Fruit fly (Drosophila melanogaster) whole organism, embryonic: ENCODE data around the gene trk.
A peak's percentile ranks its signal among the peaks of the same experiment; 100 is the strongest.

Experiments used
- Atf3 ChIP-seq: fragments of 200-800 bp; sonication (Bioruptor generic); optimal IDR thresholded peaks from 3 replicates; lab custom pipeline; 2016; ENCODE audit warnings: missing biosample characterization, missing genetic modification characterization
- B-H1 ChIP-seq: fragments of 200-800 bp; sonication (Bioruptor generic); IDR thresholded peaks from 3 replicates; pipeline ENCODE4 v1.3.6; 2022; ENCODE audit warnings: missing biosample characterization, missing genetic modification characterization
- Bgb ChIP-seq: fragments of 200-800 bp; sonication (Bioruptor generic); IDR thresholded peaks from 2 replicates; pipeline ENCODE4 v1.3.6; 2022; ENCODE audit warnings: missing biosample characterization, missing genetic modification characterization; ENCODE audit not compliant: partially characterized antibody
- CG10366 ChIP-seq: fragments of 200-800 bp; sonication (Bioruptor generic); IDR thresholded peaks from 2 replicates; pipeline ENCODE4 v1.3.6; 2022; ENCODE audit warnings: missing biosample characterization, missing genetic modification characterization
- CG11093 ChIP-seq: fragments of 200-800 bp; sonication (Bioruptor generic); IDR thresholded peaks from 3 replicates; pipeline ENCODE4 v1.3.6; 2022; ENCODE audit warnings: missing biosample characterization, missing genetic modification characterization
- CG13287 ChIP-seq: fragments of 200-800 bp; sonication (Bioruptor generic); IDR thresholded peaks from 2 replicates; pipeline ENCODE4 v1.3.6; 2022; ENCODE audit warnings: missing biosample characterization, missing genetic modification characterization; ENCODE audit not compliant: partially characterized antibody
- CG15514 ChIP-seq: fragments of 200-800 bp; sonication (Bioruptor generic); optimal IDR thresholded peaks from 3 replicates; lab custom pipeline; 2017; ENCODE audit warnings: missing biosample characterization, missing genetic modification characterization, mild to moderate bottlenecking, moderate library complexity, missing genetic modification reagents
- CG1603 ChIP-seq: fragments of 200-800 bp; sonication (Bioruptor generic); optimal IDR thresholded peaks from 2 replicates; lab custom pipeline; 2019; ENCODE audit warnings: missing biosample characterization, mild to moderate bottlenecking, missing genetic modification characterization, moderate library complexity
- CG17359 ChIP-seq: fragments of 200-800 bp; sonication (Bioruptor generic); optimal IDR thresholded peaks from 3 replicates; lab custom pipeline; 2018; ENCODE audit warnings: missing biosample characterization, mild to moderate bottlenecking, missing genetic modification characterization, moderate library complexity
- CG17568 ChIP-seq: fragments of 200-800 bp; sonication (Bioruptor generic); optimal IDR thresholded peaks from 2 replicates; lab custom pipeline; 2018; ENCODE audit warnings: missing biosample characterization, mild to moderate bottlenecking, missing genetic modification characterization, moderate library complexity
- CG31365 ChIP-seq: fragments of 200-800 bp; sonication (Bioruptor generic); optimal IDR thresholded peaks from 2 replicates; lab custom pipeline; 2018; ENCODE audit warnings: missing biosample characterization, mild to moderate bottlenecking, missing genetic modification characterization
- CG32532 ChIP-seq: fragments of 200-800 bp; sonication (Bioruptor generic); IDR thresholded peaks from 2 replicates; pipeline ENCODE4 v1.3.6; 2022; ENCODE audit warnings: missing biosample characterization, missing genetic modification characterization
- CG34224 ChIP-seq: fragments of 200-800 bp; sonication (Bioruptor generic); IDR thresholded peaks from 3 replicates; pipeline ENCODE4 v1.3.6; 2022; ENCODE audit warnings: missing biosample characterization, missing genetic modification characterization; ENCODE audit not compliant: partially characterized antibody
- CG4328 ChIP-seq: fragments of 200-800 bp; sonication (Bioruptor generic); optimal IDR thresholded peaks from 3 replicates; lab custom pipeline; 2017; ENCODE audit warnings: missing biosample characterization, missing genetic modification reagents, missing genetic modification characterization
- CG4854 ChIP-seq: fragments of 200-800 bp; sonication (Bioruptor generic); optimal IDR thresholded peaks from 2 replicates; lab custom pipeline; 2016; ENCODE audit warnings: missing biosample characterization, missing genetic modification characterization, inconsistent platforms
- CG7357 ChIP-seq: fragments of 200-800 bp; sonication (Bioruptor generic); IDR thresholded peaks from 3 replicates; pipeline ENCODE4 v1.3.6; 2022; ENCODE audit warnings: missing biosample characterization, missing genetic modification characterization
- CG7745 ChIP-seq: fragments of 200-800 bp; sonication (Bioruptor generic); optimal IDR thresholded peaks from 2 replicates; lab custom pipeline; 2018; ENCODE audit warnings: missing biosample characterization, mild to moderate bottlenecking, missing genetic modification characterization, moderate library complexity
- CG9727 ChIP-seq: fragments of 200-800 bp; sonication (Bioruptor generic); optimal IDR thresholded peaks from 3 replicates; lab custom pipeline; 2017; ENCODE audit warnings: missing biosample characterization, mild to moderate bottlenecking, missing genetic modification characterization
- CG9817 ChIP-seq: fragments of 200-800 bp; sonication (Bioruptor generic); optimal IDR thresholded peaks from 2 replicates; lab custom pipeline; 2018; ENCODE audit warnings: missing biosample characterization, mild to moderate bottlenecking, missing genetic modification characterization, moderate library complexity
- CG9932 ChIP-seq: fragments of 200-800 bp; sonication (Bioruptor generic); IDR thresholded peaks from 2 replicates; pipeline ENCODE4 v1.3.6; 2022; ENCODE audit warnings: missing biosample characterization, missing genetic modification characterization
- CTCF ChIP-seq: fragments of 200-800 bp; sonication (Bioruptor generic); optimal IDR thresholded peaks from 2 replicates; lab custom pipeline; 2017; ENCODE audit warnings: missing biosample characterization, mild to moderate bottlenecking, missing genetic modification characterization, moderate library complexity
- Dref ChIP-seq: fragments of 200-800 bp; sonication (Bioruptor generic); IDR thresholded peaks from 2 replicates; pipeline ENCODE4 v1.3.6; 2022; ENCODE audit warnings: missing biosample characterization, missing genetic modification characterization
- ERR ChIP-seq: fragments of 200-800 bp; sonication (Bioruptor generic); optimal IDR thresholded peaks from 2 replicates; lab custom pipeline; 2016; ENCODE audit warnings: missing biosample characterization, missing genetic modification characterization
- HLHmδ ChIP-seq: fragments of 200-800 bp; sonication (Bioruptor generic); optimal IDR thresholded peaks from 2 replicates; lab custom pipeline; 2018; ENCODE audit warnings: missing biosample characterization, mild to moderate bottlenecking, missing genetic modification characterization, moderate library complexity
- Lim3 ChIP-seq: fragments of 200-800 bp; sonication (Bioruptor generic); IDR thresholded peaks from 2 replicates; pipeline ENCODE4 v1.3.6; 2022; ENCODE audit warnings: missing biosample characterization, missing genetic modification characterization
- MBD-R2 ChIP-seq: fragments of 200-800 bp; sonication (Bioruptor generic); IDR thresholded peaks from 2 replicates; pipeline ENCODE4 v1.3.6; 2022; ENCODE audit warnings: missing biosample characterization, missing genetic modification characterization
- MTF-1 ChIP-seq: fragments of 200-800 bp; sonication (Bioruptor generic); optimal IDR thresholded peaks from 2 replicates; lab custom pipeline; 2018; ENCODE audit warnings: missing biosample characterization, mild to moderate bottlenecking, missing genetic modification characterization, borderline replicate concordance
- Meics ChIP-seq: fragments of 200-800 bp; sonication (Bioruptor generic); optimal IDR thresholded peaks from 2 replicates; lab custom pipeline; 2017; ENCODE audit warnings: missing biosample characterization, mild to moderate bottlenecking, missing genetic modification characterization
- NC2α ChIP-seq: fragments of 200-800 bp; sonication (Bioruptor generic); optimal IDR thresholded peaks from 2 replicates; lab custom pipeline; 2016; ENCODE audit warnings: missing biosample characterization, missing genetic modification characterization
- NK7.1 ChIP-seq: fragments of 200-800 bp; sonication (Bioruptor generic); optimal IDR thresholded peaks from 3 replicates; lab custom pipeline; 2016; ENCODE audit warnings: missing biosample characterization, missing genetic modification characterization
- Sry-β ChIP-seq: fragments of 200-800 bp; sonication (Bioruptor generic); optimal IDR thresholded peaks from 2 replicates; lab custom pipeline; 2018; ENCODE audit warnings: missing biosample characterization, mild to moderate bottlenecking, missing genetic modification characterization, moderate library complexity
- Ssrp ChIP-seq: fragments of 200-800 bp; sonication (Bioruptor generic); optimal IDR thresholded peaks from 2 replicates; lab custom pipeline; 2018; ENCODE audit warnings: missing biosample characterization, mild to moderate bottlenecking, missing genetic modification characterization, moderate library complexity
- chn ChIP-seq: fragments of 200-800 bp; sonication (Bioruptor generic); optimal IDR thresholded peaks from 2 replicates; lab custom pipeline; 2016; ENCODE audit warnings: missing biosample characterization, missing genetic modification characterization
- corto ChIP-seq: fragments of 200-800 bp; sonication (Bioruptor generic); optimal IDR thresholded peaks from 2 replicates; lab custom pipeline; 2016; ENCODE audit warnings: missing biosample characterization, mild to moderate bottlenecking, missing genetic modification characterization, moderate library complexity
- dpn ChIP-seq, 2 experiments: fragments of 200-800 bp; sonication (Bioruptor generic); optimal IDR thresholded peaks; 3 replicates each; lab custom pipeline; 2016; ENCODE audit warnings: missing biosample characterization in 2 of 2, missing genetic modification characterization in 2 of 2
- en ChIP-seq: fragments of 200-800 bp; sonication (Bioruptor generic); optimal IDR thresholded peaks from 2 replicates; lab custom pipeline; 2016; ENCODE audit warnings: missing biosample characterization, missing genetic modification characterization
- gfzf ChIP-seq: fragments of 200-800 bp; sonication (Bioruptor generic); optimal IDR thresholded peaks from 2 replicates; lab custom pipeline; 2016; ENCODE audit warnings: missing biosample characterization, mild to moderate bottlenecking, missing genetic modification characterization, moderate library complexity
- hb ChIP-seq: fragments of 200-800 bp; sonication (Bioruptor generic); IDR thresholded peaks from 3 replicates; pipeline ENCODE4 v1.3.6; 2022; ENCODE audit warnings: missing biosample characterization, missing genetic modification characterization; ENCODE audit not compliant: partially characterized antibody
- jumu ChIP-seq: fragments of 200-800 bp; sonication (Bioruptor generic); optimal IDR thresholded peaks from 3 replicates; lab custom pipeline; 2016; ENCODE audit warnings: missing biosample characterization, missing genetic modification characterization
- kni ChIP-seq: fragments of 200-800 bp; sonication (Bioruptor generic); optimal IDR thresholded peaks from 3 replicates; lab custom pipeline; 2017; ENCODE audit warnings: mild to moderate bottlenecking, missing biosample characterization, missing genetic modification reagents, missing genetic modification characterization
- knrl ChIP-seq: fragments of 200-800 bp; sonication (Bioruptor generic); IDR thresholded peaks from 3 replicates; pipeline ENCODE4 v1.3.6; 2022; ENCODE audit warnings: missing biosample characterization, missing genetic modification characterization; ENCODE audit not compliant: partially characterized antibody
- lbe ChIP-seq: fragments of 200-800 bp; sonication (Bioruptor generic); optimal IDR thresholded peaks from 2 replicates; lab custom pipeline; 2016; ENCODE audit warnings: missing biosample characterization, mild to moderate bottlenecking, missing genetic modification characterization
- lola ChIP-seq, 3 experiments: fragments of >200 bp in 2 of 3; fragments of 200-800 bp in 1 of 3; sonication (Bioruptor generic) in 1 of 3; optimal IDR thresholded peaks; 2 replicates each; lab custom pipeline; 2017 to 2019; ENCODE audit warnings: missing biosample characterization in 3 of 3, missing genetic modification characterization in 3 of 3, mild to moderate bottlenecking in 1 of 3, moderate library complexity in 1 of 3
- maf-S ChIP-seq: fragments of 200-800 bp; sonication (Bioruptor generic); optimal IDR thresholded peaks from 2 replicates; lab custom pipeline; 2016; ENCODE audit warnings: missing biosample characterization, missing genetic modification characterization
- mam ChIP-seq: fragments of 200-800 bp; sonication (Bioruptor generic); optimal IDR thresholded peaks from 3 replicates; lab custom pipeline; 2016; ENCODE audit warnings: missing biosample characterization, missing genetic modification characterization
- psq ChIP-seq: fragments of 200-800 bp; sonication (Bioruptor generic); optimal IDR thresholded peaks from 2 replicates; lab custom pipeline; 2017; ENCODE audit warnings: missing biosample characterization, missing genetic modification characterization
- pum ChIP-seq: fragments of 200-800 bp; sonication (Bioruptor generic); optimal IDR thresholded peaks from 2 replicates; lab custom pipeline; 2016; ENCODE audit warnings: missing biosample characterization, missing genetic modification characterization
- repo ChIP-seq: fragments of 200-800 bp; sonication (Bioruptor generic); optimal IDR thresholded peaks from 2 replicates; lab custom pipeline; 2016; ENCODE audit warnings: missing biosample characterization, missing genetic modification characterization
- seq ChIP-seq: fragments of 200-800 bp; sonication (Bioruptor generic); IDR thresholded peaks from 2 replicates; pipeline ENCODE4 v1.3.6; 2022; ENCODE audit warnings: missing biosample characterization, missing genetic modification characterization
- ttk ChIP-seq: fragments of 200-800 bp; sonication (Bioruptor generic); IDR thresholded peaks from 2 replicates; pipeline ENCODE4 v2.1.2; 2022; ENCODE audit warnings: missing biosample characterization, missing genetic modification characterization
- zen2 ChIP-seq: fragments of 200-800 bp; sonication (Bioruptor generic); IDR thresholded peaks from 3 replicates; pipeline ENCODE4 v1.3.6; 2022; ENCODE audit warnings: missing biosample characterization, missing genetic modification characterization; ENCODE audit not compliant: partially characterized antibody

trk gene

DNA sequence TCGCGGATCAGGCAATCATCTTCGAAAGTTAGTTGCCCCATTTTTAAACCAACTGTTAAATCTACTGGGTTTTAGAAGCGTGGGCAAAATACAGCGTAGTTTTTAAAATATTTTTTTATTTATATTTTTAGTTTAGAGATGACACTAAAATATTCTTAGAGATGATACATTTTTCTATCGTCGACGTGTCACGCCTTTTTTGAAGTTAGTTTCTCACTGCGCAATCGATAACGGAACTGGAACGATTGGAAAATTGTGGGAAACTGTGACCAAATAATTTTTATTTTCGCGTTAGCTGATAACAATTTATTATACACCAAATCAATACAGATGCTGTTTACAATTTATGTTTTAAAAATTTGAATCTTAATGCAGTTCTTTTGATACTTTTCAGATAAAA lies 6.5 kb upstream of the trk start, which contains the start of gene Utx (continued):
- TF ChIP-seq knrl (GFP tag; lab: Robert Waterston, UW) (peak; percentile 92), kni (no peak), CG9817 (tag; lab: Kevin White, UChicago) (no peak), CTCF (no peak), NC2α (no peak), CG9932 (GFP tag; lab: Robert Waterston, UW) (no peak; the same call in 1 of the 2 replicates), Lim3 (GFP tag; lab: Robert Waterston, UW) (no peak), psq (GFP tag; lab: Kevin White, UChicago) (no peak), CG4854 (no peak), CG4328 (GFP tag; lab: Kevin White, UChicago) (no peak), hb (GFP tag; lab: Robert Waterston, UW) (peak; percentile 53; the same call in 2 of the 3 replicates), lola (GFP tag; optimal IDR thresholded peaks at IDR 0.05; lab: Kevin White, UChicago) (no peak), CG15514 (peak; percentile 67), NK7.1 (GFP tag; lab: Kevin White, UChicago) (no peak), zen2 (GFP tag; lab: Robert Waterston, UW) (no peak; the same call in 2 of the 3 replicates), CG31365 (tag; lab: Kevin White, UChicago) (no peak), Atf3 (GFP tag; lab: Kevin White, UChicago) (no peak), ttk (no peak), CG7357 (peak; percentile 89), en (GFP tag; lab: Kevin White, UChicago) (no peak), maf-S (GFP tag; lab: Kevin White, UChicago) (no peak), pum (GFP tag; lab: Kevin White, UChicago) (no peak), lbe (GFP tag; lab: Kevin White, UChicago) (no peak), CG10366 (GFP tag; lab: Robert Waterston, UW) (no peak), dpn (GFP tag; optimal IDR thresholded peaks at IDR 0.05; lab: Kevin White, UChicago) (no peak), Meics (no peak), gfzf (GFP tag; lab: Kevin White, UChicago) (peak; percentile 25), jumu (GFP tag; lab: Kevin White, UChicago) (no peak), corto (no peak), CG13287 (GFP tag; lab: Robert Waterston, UW) (peak; percentile 84), seq (GFP tag; lab: Robert Waterston, UW) (no peak), CG32532 (GFP tag; lab: Robert Waterston, UW) (no peak), mam (GFP tag; lab: Kevin White, UChicago) (peak; percentile 4), Dref (GFP tag; lab: Robert Waterston, UW) (peak; percentile 80), CG7745 (tag; lab: Kevin White, UChicago) (no peak), ERR (GFP tag; lab: Kevin White, UChicago) (no peak), B-H1 (GFP tag; lab: Robert Waterston, UW) (no peak), CG17568 (no peak), CG11093 (GFP tag; lab: Robert Waterston, UW) (no peak), HLHmδ (GFP tag; lab: Kevin White, UChicago) (no peak), MBD-R2 (GFP tag; lab: Robert Waterston, UW) (peak; percentile 33; the same call in 1 of the 2 replicates), Sry-β (no peak), chn (GFP tag; lab: Kevin White, UChicago) (no peak), repo (GFP tag; lab: Kevin White, UChicago) (no peak), Bgb (GFP tag; lab: Robert Waterston, UW) (peak; percentile 88), MTF-1 (no peak), Ssrp (no peak), CG17359 (tag; lab: Kevin White, UChicago) (no peak), CG34224 (GFP tag; lab: Robert Waterston, UW) (peak; percentile 81), CG1603 (tag; lab: Kevin White, UChicago) (no peak), CG9727 (GFP tag; lab: Kevin White, UChicago) (no peak)
